Fruit fly (Drosophila melanogaster) Kc167 (cell line): ENCODE data around the gene Sec61alpha.

Source experiments
- Myc ChIP-seq: fragments of >200 bp; optimal IDR thresholded peaks from 2 replicates; lab custom pipeline; 2017; ENCODE audit warnings: missing external identifiers
- h ChIP-seq: fragments of >200 bp; optimal IDR thresholded peaks from 3 replicates; lab custom pipeline; 2018; ENCODE audit warnings: missing external identifiers
- insv ChIP-seq: fragments of >200 bp; optimal IDR thresholded peaks from 3 replicates; lab custom pipeline; 2018; ENCODE audit warnings: missing external identifiers
- psq ChIP-seq: fragments of >200 bp; optimal IDR thresholded peaks from 2 replicates; lab custom pipeline; 2017; ENCODE audit warnings: missing external identifiers

DNA sequence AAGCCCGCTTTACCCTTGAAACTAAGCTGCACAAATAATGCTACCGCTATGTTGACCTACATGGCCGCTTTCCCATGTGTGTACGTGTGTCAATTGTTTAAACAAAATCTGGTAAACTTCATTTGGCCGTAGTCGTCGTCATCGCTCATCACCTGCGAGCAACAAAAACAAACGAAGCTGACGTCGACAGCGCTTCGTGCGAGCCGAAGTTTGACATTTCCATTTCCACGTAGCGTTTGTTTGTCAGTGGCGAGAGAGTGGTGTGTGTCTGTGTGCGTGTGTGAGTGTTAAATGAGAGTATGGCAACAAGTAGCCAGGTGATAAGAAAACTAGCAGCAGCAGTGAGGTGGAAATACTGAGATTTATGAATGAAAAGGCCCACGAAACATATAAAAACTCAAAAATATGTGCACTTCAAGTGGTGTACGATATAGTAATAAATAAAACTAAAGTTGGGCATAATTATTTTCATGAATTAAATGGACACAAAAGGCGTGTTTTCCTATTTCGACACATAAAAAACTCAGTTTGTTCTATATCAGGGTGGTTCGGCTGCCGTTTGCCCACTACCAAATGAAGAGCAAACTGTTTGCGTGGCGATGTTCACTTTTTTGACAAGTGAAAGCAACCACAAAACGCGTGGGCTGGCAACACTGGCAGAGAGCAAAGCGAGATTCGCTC is 1.0 kb downstream of the Sec61alpha start:
- TF ChIP-seq psq (lab: Kevin White, UChicago) (no peak), Myc (lab: Kevin White, UChicago) (no peak), insv (lab: Kevin White, UChicago) (no peak), h (lab: Kevin White, UChicago) (no peak)
